Worm (Caenorhabditis elegans): ENCODE data around the gene R08B4.3.
A peak's percentile ranks its signal among the peaks of the same experiment; 100 is the strongest.

R08B4.3 gene

DNA sequence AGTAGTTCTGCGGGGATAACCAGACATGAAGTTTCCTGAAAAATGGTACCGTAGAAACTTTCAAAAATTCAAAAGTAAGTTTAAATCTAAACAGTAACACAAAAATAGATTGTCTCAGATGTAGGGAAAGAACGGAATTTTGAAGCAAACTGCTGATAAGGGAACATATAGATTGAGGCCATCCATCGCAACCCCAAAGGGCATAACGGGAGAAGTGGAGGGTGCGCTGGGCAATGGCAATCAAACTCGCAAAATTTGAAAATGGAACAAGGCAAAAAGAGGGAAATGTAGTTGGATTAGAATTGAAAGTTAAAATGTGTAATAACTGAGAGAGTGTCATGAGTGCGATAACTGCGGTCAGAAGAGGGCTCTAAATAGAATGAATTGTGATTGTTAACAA is 17.6 kb downstream of the R08B4.3 start:
- TF ChIP-seq madf-9 (GFP tag; conservative IDR thresholded peaks at IDR 0.05) (no peak), mdt-29 (GFP tag; IDR thresholded peaks at IDR 0.05) (no peak), dmd-6 (GFP tag; IDR thresholded peaks at IDR 0.05) (peak; percentile 24; the same call in 1 of the 2 replicates), pqm-1 (tag; optimal IDR thresholded peaks at IDR 0.05) (peak; percentile 4), zip-11 (GFP tag; IDR thresholded peaks at IDR 0.05) (no peak), hlh-11 (tag; optimal IDR thresholded peaks at IDR 0.05) (no peak), tag-97 (GFP tag; IDR thresholded peaks at IDR 0.05) (peak; percentile 70; the same call in 1 of the 2 replicates), ceh-82 (tag; optimal IDR thresholded peaks at IDR 0.05) (no peak), nhr-41 (GFP tag; IDR thresholded peaks at IDR 0.05) (no peak), lir-3 (tag; optimal IDR thresholded peaks at IDR 0.05) (no peak), nhr-10 (tag; optimal IDR thresholded peaks at IDR 0.05) (no peak)

DNA sequence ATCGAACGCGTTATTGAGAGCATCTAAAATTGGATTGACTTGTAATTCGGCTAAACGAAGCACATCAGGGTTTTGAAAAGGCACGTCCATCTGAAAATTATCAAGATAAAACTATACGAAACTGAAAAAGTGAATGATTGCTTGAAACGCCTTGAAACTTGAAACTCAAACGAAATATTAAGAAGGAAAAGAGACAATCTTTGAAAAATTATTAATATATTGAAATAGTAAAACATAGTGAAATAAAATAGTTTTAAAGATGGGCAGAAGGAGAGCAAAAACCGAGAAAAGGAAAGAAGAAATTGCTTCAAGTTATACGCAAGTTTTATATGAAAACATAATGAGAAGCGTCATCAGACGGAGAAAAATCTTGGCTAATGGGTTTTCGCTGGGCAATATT is 22.7 kb downstream of the R08B4.3 start, which contains the start of gene W02H3.3:
W02H3.3 (minus strand) TSS at position 101 of the 400 bp plus-strand sequence.
- TF ChIP-seq F26F4.8 (GFP tag; conservative IDR thresholded peaks at IDR 0.05): no peak

ce11 chrX:11097343-11097742 is 23.5 kb downstream of the R08B4.3 start:
- TF ChIP-seq aha-1 (tag): peak; percentile 92
- TF ChIP-seq ZK337.2 (GFP tag; IDR thresholded peaks at IDR 0.05): no peak
- TF ChIP-seq unc-130 (GFP tag; optimal IDR thresholded peaks at IDR 0.05): no peak
- no peak for TF ChIP-seq sdz-12 (GFP tag; optimal IDR thresholded peaks at IDR 0.05)

DNA sequence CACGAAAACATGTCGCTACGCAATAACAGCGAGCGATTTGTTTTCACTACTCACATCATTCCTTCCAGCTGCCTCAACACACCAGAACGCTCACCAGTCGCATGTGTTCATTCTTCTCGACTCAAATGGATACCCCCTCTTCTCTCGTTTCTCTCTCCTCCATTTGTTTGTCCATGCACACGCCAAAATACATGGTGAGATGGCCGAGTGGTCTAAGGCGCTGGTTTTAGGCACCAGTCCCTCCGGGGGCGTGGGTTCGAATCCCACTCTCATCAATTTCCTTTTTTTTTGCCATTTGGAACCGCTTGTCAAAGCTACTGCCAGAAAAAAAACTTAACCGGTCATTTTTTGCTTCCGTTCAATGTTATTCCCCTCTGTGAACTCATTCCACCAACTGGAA is 25.3 kb downstream of the R08B4.3 start:
- no peak for TF ChIP-seq lin-39 (tag; optimal IDR thresholded peaks at IDR 0.05)
- TF ChIP-seq snpc-1.2 (GFP tag; IDR thresholded peaks at IDR 0.05): peak; percentile 92
- TF ChIP-seq sdz-12 (GFP tag; optimal IDR thresholded peaks at IDR 0.05): peak; percentile 59
- peak; percentile 92 for TF ChIP-seq dmd-8 (GFP tag; IDR thresholded peaks at IDR 0.05)
- TF ChIP-seq gei-8 (GFP tag; optimal IDR thresholded peaks at IDR 0.05): peak; percentile 55
- no peak for TF ChIP-seq aly-2 (tag; optimal IDR thresholded peaks at IDR 0.05)
- TF ChIP-seq mep-1 (tag; optimal IDR thresholded peaks at IDR 0.05): peak; percentile 92
- no peak for TF ChIP-seq skn-1 (tag; optimal IDR thresholded peaks at IDR 0.05)
- TF ChIP-seq zag-1 (tag; optimal IDR thresholded peaks at IDR 0.05): no peak
- TF ChIP-seq ama-1 (optimal IDR thresholded peaks at IDR 0.05): no peak
- TF ChIP-seq dpl-1 (GFP tag; optimal IDR thresholded peaks at IDR 0.05): peak; percentile 50
- TF ChIP-seq daf-8 (GFP tag; IDR thresholded peaks at IDR 0.05): no peak
- no peak for TF ChIP-seq fos-1 (tag; optimal IDR thresholded peaks at IDR 0.05)
- TF ChIP-seq nhr-6 (tag; optimal IDR thresholded peaks at IDR 0.05): peak; percentile 41
- peak; percentile 91 for TF ChIP-seq tra-1 (GFP tag; IDR thresholded peaks at IDR 0.05)
- no peak for TF ChIP-seq mxl-2 (GFP tag; conservative IDR thresholded peaks at IDR 0.05)
- peak; percentile 93 for TF ChIP-seq duxl-1 (tag; optimal IDR thresholded peaks at IDR 0.05; ENCODE audit: poor library complexity)
- no peak for TF ChIP-seq nhr-76 (tag; optimal IDR thresholded peaks at IDR 0.05)
- TF ChIP-seq daf-19 (GFP tag; conservative IDR thresholded peaks at IDR 0.05): peak; percentile 94
- TF ChIP-seq lin-38 (GFP tag; IDR thresholded peaks at IDR 0.05): peak; percentile 78
- peak; percentile 94 for TF ChIP-seq ctbp-1 (GFP tag; IDR thresholded peaks at IDR 0.05)
- TF ChIP-seq ceh-62 (tag; optimal IDR thresholded peaks at IDR 0.05): no peak
- no peak for TF ChIP-seq egl-27 (tag; optimal IDR thresholded peaks at IDR 0.05)
- TF ChIP-seq T20F7.1 (GFP tag; optimal IDR thresholded peaks at IDR 0.05): peak; percentile 59
- 0 out of 2 replicates have a peak, but pooled peaks have one; percentile 50 for TF ChIP-seq F26F4.8 (GFP tag; conservative IDR thresholded peaks at IDR 0.05)
- TF ChIP-seq nhr-41 (GFP tag; IDR thresholded peaks at IDR 0.05): peak; percentile 89; the same call in 1 of the 2 replicates
- TF ChIP-seq ceh-28 (tag; optimal IDR thresholded peaks at IDR 0.05): no peak
- TF ChIP-seq R02D3.7 (tag; optimal IDR thresholded peaks at IDR 0.05): no peak
- TF ChIP-seq ztf-7 (tag; optimal IDR thresholded peaks at IDR 0.05): peak; percentile 86
- peak; percentile 92 for TF ChIP-seq nhr-102 (tag; optimal IDR thresholded peaks at IDR 0.05)
- TF ChIP-seq F37D6.2 (tag; optimal IDR thresholded peaks at IDR 0.05): peak; percentile 93
- peak; percentile 45 for TF ChIP-seq nhr-28 (tag; optimal IDR thresholded peaks at IDR 0.05)
- no peak for TF ChIP-seq zip-11 (GFP tag; IDR thresholded peaks at IDR 0.05)
- TF ChIP-seq Y5F2A.4 (GFP tag; optimal IDR thresholded peaks at IDR 0.05): peak; percentile 64
- TF ChIP-seq dve-1 (tag; optimal IDR thresholded peaks at IDR 0.05; ENCODE audit: insufficient read depth): peak; percentile 79
- TF ChIP-seq zip-2 (tag; optimal IDR thresholded peaks at IDR 0.05): peak; percentile 75

All from whole organism, L4 larva.